Fruit fly (Drosophila melanogaster): ENCODE results near the gene Ugt35E1.

Ugt35E1 gene

DNA sequence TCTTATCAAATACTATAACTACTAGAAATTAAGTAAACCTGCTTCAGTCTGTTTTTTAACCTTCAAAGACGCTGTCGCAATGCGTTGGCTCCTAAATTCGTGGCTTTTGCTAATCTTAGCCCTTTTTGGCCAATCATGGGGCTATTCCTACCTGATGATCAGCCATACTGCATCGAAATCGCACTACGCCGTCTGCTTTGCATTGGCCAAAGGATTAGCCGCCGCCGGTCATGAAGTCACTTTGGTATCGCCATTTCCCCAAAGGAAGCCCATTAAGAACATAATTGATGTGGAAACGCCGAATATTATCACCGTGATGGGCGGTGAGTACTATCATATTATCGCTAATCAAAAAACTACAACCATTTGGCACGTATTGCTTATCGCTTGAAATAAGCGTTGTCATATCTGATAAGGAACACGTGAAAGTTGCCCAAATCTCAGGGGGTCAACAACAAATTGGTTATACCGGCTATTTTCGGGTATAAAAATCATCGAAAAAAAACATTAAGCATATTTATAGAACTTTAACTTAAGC, 11.2 kb downstream of the Ugt35E1 start, which contains the start of gene Ugt302E1:
Gene Ugt302E1, plus strand, starts transcription at position 51 of the 538 bp plus-strand sequence.
- TF ChIP-seq CG12605 (GFP tag; IDR thresholded peaks at IDR 0.05) = no peak

DNA sequence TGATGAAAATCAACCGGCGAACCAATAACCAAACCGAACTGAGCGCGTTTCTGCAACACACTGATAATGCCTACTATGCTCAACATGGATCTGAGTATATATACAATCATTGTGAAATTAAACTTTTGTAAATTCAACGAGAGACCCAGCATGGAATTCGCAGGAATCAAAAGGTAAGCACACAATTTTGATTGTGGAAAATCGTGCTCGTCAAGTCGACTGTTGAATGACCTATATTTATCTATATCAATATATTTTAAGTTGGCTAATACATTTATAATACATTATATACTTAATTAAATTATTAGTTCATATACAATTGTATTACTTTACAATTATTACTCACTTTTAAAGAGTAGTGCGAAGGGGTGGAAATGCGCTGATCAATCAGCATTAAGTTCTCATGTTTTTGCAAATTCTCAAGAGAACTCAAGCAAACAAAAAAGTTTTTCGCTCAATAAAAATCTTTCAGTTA, 12.0 kb downstream of the Ugt35E1 start, which contains the start of gene Ugt302K1:
Gene Ugt302K1, minus strand, starts transcription at position 51 of the 475 bp plus-strand sequence.
- peak; percentile 82 for TF ChIP-seq CG17806 (tag; optimal IDR thresholded peaks at IDR 0.05)
- no peak for TF ChIP-seq CG13204 (GFP tag; optimal IDR thresholded peaks at IDR 0.05)
- no peak for TF ChIP-seq fd96Ca (GFP tag; IDR thresholded peaks at IDR 0.05)
- peak; percentile 2 for TF ChIP-seq D1 (tag; optimal IDR thresholded peaks at IDR 0.05)
- TF ChIP-seq Ets98B (GFP tag; IDR thresholded peaks at IDR 0.05) = peak; percentile 55
- TF ChIP-seq CG9948 (tag; optimal IDR thresholded peaks at IDR 0.05) = peak; percentile 75
- peak; percentile 58 for TF ChIP-seq CG8301 (tag; optimal IDR thresholded peaks at IDR 0.05)
- TF ChIP-seq CG8159 (tag; optimal IDR thresholded peaks at IDR 0.05) = peak; percentile 64
- peak; percentile 56; the same call in 1 of the 2 replicates for TF ChIP-seq CG12605 (GFP tag; IDR thresholded peaks at IDR 0.05)
- peak; percentile 27 for TF ChIP-seq Pif1B (GFP tag; optimal IDR thresholded peaks at IDR 0.05)
- TF ChIP-seq rn (GFP tag; IDR thresholded peaks at IDR 0.05) = no peak
- TF ChIP-seq CG32121 (GFP tag; IDR thresholded peaks at IDR 0.05) = no peak; the same call in 1 of the 2 replicates
- peak; percentile 9 for TF ChIP-seq CG34367 (tag; optimal IDR thresholded peaks at IDR 0.05)
- TF ChIP-seq Pif1A (GFP tag; optimal IDR thresholded peaks at IDR 0.05) = no peak
- TF ChIP-seq CG4496 (GFP tag; IDR thresholded peaks at IDR 0.05) = peak; percentile 68
- TF ChIP-seq CG14655 (GFP tag; optimal IDR thresholded peaks at IDR 0.05) = peak; percentile 72
- no peak for TF ChIP-seq CG10348 (GFP tag; IDR thresholded peaks at IDR 0.05)
- TF ChIP-seq CG15710 (tag; optimal IDR thresholded peaks at IDR 0.05) = peak; percentile 50

dm6 chr3R:11145135-11145534, 20.7 kb downstream of the Ugt35E1 start, which contains the start of gene CheA86a:
CheA86a (minus strand) TSS chr3R:11145235.
- TF ChIP-seq fd96Ca (GFP tag; IDR thresholded peaks at IDR 0.05) = no peak
- no peak for TF ChIP-seq Pif1B (GFP tag; optimal IDR thresholded peaks at IDR 0.05)
- no peak for TF ChIP-seq CG4496 (GFP tag; IDR thresholded peaks at IDR 0.05)
- TF ChIP-seq Snoo (tag; optimal IDR thresholded peaks at IDR 0.05) = no peak
- TF ChIP-seq Ets98B (GFP tag; IDR thresholded peaks at IDR 0.05) = no peak
- no peak for TF ChIP-seq CG17806 (tag; optimal IDR thresholded peaks at IDR 0.05)
- TF ChIP-seq CG8301 (tag; optimal IDR thresholded peaks at IDR 0.05) = no peak
- TF ChIP-seq gl (tag; optimal IDR thresholded peaks at IDR 0.05) = no peak
- TF ChIP-seq CG10348 (GFP tag; IDR thresholded peaks at IDR 0.05) = no peak
- no peak for TF ChIP-seq CG34367 (tag; optimal IDR thresholded peaks at IDR 0.05)
- no peak for TF ChIP-seq CG12605 (GFP tag; IDR thresholded peaks at IDR 0.05)

- no peak for TF ChIP-seq Pif1B (GFP tag; optimal IDR thresholded peaks at IDR 0.05)
- TF ChIP-seq D1 (tag; optimal IDR thresholded peaks at IDR 0.05) = no peak
- TF ChIP-seq Snoo (tag; optimal IDR thresholded peaks at IDR 0.05) = no peak
- no peak for TF ChIP-seq CG32121 (GFP tag; IDR thresholded peaks at IDR 0.05)
- no peak for TF ChIP-seq rn (GFP tag; IDR thresholded peaks at IDR 0.05)
- no peak for TF ChIP-seq CG12605 (GFP tag; IDR thresholded peaks at IDR 0.05)
- TF ChIP-seq gl (tag; optimal IDR thresholded peaks at IDR 0.05) = no peak
- no peak for TF ChIP-seq CG8159 (tag; optimal IDR thresholded peaks at IDR 0.05)
These were observed 29.0 kb downstream of the Ugt35E1 start, which contains the start of gene mAcon2 for dm6 chr3R:11136877-11137276. mAcon2 (plus strand) TSS chr3R:11137177.

- TF ChIP-seq CG15710 (tag; optimal IDR thresholded peaks at IDR 0.05) (no peak), CG32121 (GFP tag; IDR thresholded peaks at IDR 0.05) (no peak), CG14655 (GFP tag; optimal IDR thresholded peaks at IDR 0.05) (no peak), CG12605 (GFP tag; IDR thresholded peaks at IDR 0.05) (no peak), rn (GFP tag; IDR thresholded peaks at IDR 0.05) (no peak), Pif1A (GFP tag; optimal IDR thresholded peaks at IDR 0.05) (no peak), Snoo (tag; optimal IDR thresholded peaks at IDR 0.05) (no peak), fd96Ca (GFP tag; IDR thresholded peaks at IDR 0.05) (no peak), CG34367 (tag; optimal IDR thresholded peaks at IDR 0.05) (no peak), CG10348 (GFP tag; IDR thresholded peaks at IDR 0.05) (no peak), CG8159 (tag; optimal IDR thresholded peaks at IDR 0.05) (no peak)
These were observed 37.7 kb downstream of the Ugt35E1 start, which contains the start of gene Ugt35C1 for dm6 chr3R:11128116-11128626. Ugt35C1 (minus strand) TSS chr3R:11128328.

dm6 chr3R:11126383-11126782, 39.5 kb downstream of the Ugt35E1 start:
- TF ChIP-seq Ets98B (GFP tag; IDR thresholded peaks at IDR 0.05) = no peak
- no peak for TF ChIP-seq CG17806 (tag; optimal IDR thresholded peaks at IDR 0.05)
- no peak for TF ChIP-seq CG8159 (tag; optimal IDR thresholded peaks at IDR 0.05)
- TF ChIP-seq CG32121 (GFP tag; IDR thresholded peaks at IDR 0.05) = no peak
- no peak for TF ChIP-seq fd96Ca (GFP tag; IDR thresholded peaks at IDR 0.05)
- TF ChIP-seq CG13204 (GFP tag; optimal IDR thresholded peaks at IDR 0.05) = no peak
- TF ChIP-seq CG10348 (GFP tag; IDR thresholded peaks at IDR 0.05) = no peak
- TF ChIP-seq CG15710 (tag; optimal IDR thresholded peaks at IDR 0.05) = no peak
- TF ChIP-seq CG14655 (GFP tag; optimal IDR thresholded peaks at IDR 0.05) = no peak
- no peak for TF ChIP-seq Pif1B (GFP tag; optimal IDR thresholded peaks at IDR 0.05)
- TF ChIP-seq CG34367 (tag; optimal IDR thresholded peaks at IDR 0.05) = no peak
- TF ChIP-seq rn (GFP tag; IDR thresholded peaks at IDR 0.05) = no peak
- no peak for TF ChIP-seq gl (tag; optimal IDR thresholded peaks at IDR 0.05)
- no peak for TF ChIP-seq D1 (tag; optimal IDR thresholded peaks at IDR 0.05)
- no peak for TF ChIP-seq Snoo (tag; optimal IDR thresholded peaks at IDR 0.05)
